Fruit fly (Drosophila melanogaster): ENCODE measurements around the gene Hmgcr.

The Hmgcr gene

dm6 chr3R:23729632-23730471 lies 3.3 kb upstream of the Hmgcr start (continued):
- TF ChIP-seq CG8119 (GFP tag; IDR thresholded peaks at IDR 0.05), result peak; percentile 37; the same call in 2 of the 3 replicates
- TF ChIP-seq Ets21C (GFP tag; optimal IDR thresholded peaks at IDR 0.05), result no peak
- TF ChIP-seq Gug (GFP tag; IDR thresholded peaks at IDR 0.05), result no peak
- peak; percentile 38 for TF ChIP-seq CG9139 (GFP tag; optimal IDR thresholded peaks at IDR 0.05)
- TF ChIP-seq lz (GFP tag; optimal IDR thresholded peaks at IDR 0.05), result no peak
- peak; percentile 63 for TF ChIP-seq CG6808 (GFP tag; optimal IDR thresholded peaks at IDR 0.05)
- peak; percentile 72 for TF ChIP-seq Blimp-1 (GFP tag; optimal IDR thresholded peaks at IDR 0.05)
- TF ChIP-seq CG6792 (GFP tag; optimal IDR thresholded peaks at IDR 0.05), result no peak
- TF ChIP-seq CG15336 (GFP tag; IDR thresholded peaks at IDR 0.05), result peak; percentile 42; the same call in 1 of the 2 replicates
- TF ChIP-seq CG10631 (GFP tag; optimal IDR thresholded peaks at IDR 0.05), result no peak
- peak; percentile 41 for TF ChIP-seq CG16779 (tag; optimal IDR thresholded peaks at IDR 0.05)
- peak; percentile 22 for TF ChIP-seq CG32006 (GFP tag; optimal IDR thresholded peaks at IDR 0.05)
- peak; percentile 95 for TF ChIP-seq Sox14 (GFP tag; optimal IDR thresholded peaks at IDR 0.05)
- TF ChIP-seq CG6163 (GFP tag; IDR thresholded peaks at IDR 0.05), result peak; percentile 40; the same call in 1 of the 3 replicates
- TF ChIP-seq Hr4 (GFP tag; optimal IDR thresholded peaks at IDR 0.05), result no peak
- no peak for TF ChIP-seq CG11902 (GFP tag; optimal IDR thresholded peaks at IDR 0.05)
- TF ChIP-seq Hr39 (GFP tag; optimal IDR thresholded peaks at IDR 0.05), result no peak
- TF ChIP-seq CG8632 (GFP tag; optimal IDR thresholded peaks at IDR 0.05), result no peak
- no peak for TF ChIP-seq CG11294 (GFP tag; IDR thresholded peaks at IDR 0.05)
- no peak for TF ChIP-seq fd59A (GFP tag; optimal IDR thresholded peaks at IDR 0.05)
- peak; percentile 91 for TF ChIP-seq CG1621 (tag; optimal IDR thresholded peaks at IDR 0.05)
- TF ChIP-seq CG3032 (tag; optimal IDR thresholded peaks at IDR 0.05), result no peak
- TF ChIP-seq fd85E (GFP tag; optimal IDR thresholded peaks at IDR 0.05), result no peak
- TF ChIP-seq dac (GFP tag; optimal IDR thresholded peaks at IDR 0.05), result no peak
- no peak for TF ChIP-seq CG34406 (GFP tag; optimal IDR thresholded peaks at IDR 0.05)
- no peak for TF ChIP-seq CG31627 (GFP tag; optimal IDR thresholded peaks at IDR 0.05)
- peak; percentile 61 for TF ChIP-seq Eip93F (GFP tag; optimal IDR thresholded peaks at IDR 0.05)
- peak; percentile 84 for TF ChIP-seq Eip78C (GFP tag)
- peak; percentile 59 to 67 for TF ChIP-seq ss (GFP tag; optimal IDR thresholded peaks at IDR 0.05)
- TF ChIP-seq Ets96B (tag; optimal IDR thresholded peaks at IDR 0.05), result no peak
- peak; percentile 15 for TF ChIP-seq spab (GFP tag; optimal IDR thresholded peaks at IDR 0.05)
- TF ChIP-seq eg (GFP tag; IDR thresholded peaks at IDR 0.05), result no peak; the same call in 2 of the 3 replicates
- TF ChIP-seq Lpt (GFP tag; optimal IDR thresholded peaks at IDR 0.05), result peak; percentile 26
- peak; percentile 88 for TF ChIP-seq svp (GFP tag)
- no peak for TF ChIP-seq Sox15 (GFP tag; optimal IDR thresholded peaks at IDR 0.05)
- peak; percentile 32 for TF ChIP-seq CG6276 (GFP tag; optimal IDR thresholded peaks at IDR 0.05)
- no peak for TF ChIP-seq CG11762 (GFP tag; optimal IDR thresholded peaks at IDR 0.05; ENCODE audit: insufficient read depth)

dm6 chr3R:23730472-23730801 lies 2.7 kb upstream of the Hmgcr start:
- no peak for TF ChIP-seq Ets96B (tag; optimal IDR thresholded peaks at IDR 0.05)
- TF ChIP-seq svp (GFP tag), result peak; percentile 74

dm6 chr3R:23732533-23732932 lies 591 bp upstream of the Hmgcr start:
- TF ChIP-seq Ets96B (tag; optimal IDR thresholded peaks at IDR 0.05), result no peak
- no peak for TF ChIP-seq Lpt (GFP tag; optimal IDR thresholded peaks at IDR 0.05)
- no peak for TF ChIP-seq CG15336 (GFP tag; IDR thresholded peaks at IDR 0.05)
- TF ChIP-seq topi (GFP tag; optimal IDR thresholded peaks at IDR 0.05), result no peak
- no peak for TF ChIP-seq CG32006 (GFP tag; optimal IDR thresholded peaks at IDR 0.05)
- no peak for TF ChIP-seq CG8319 (GFP tag; optimal IDR thresholded peaks at IDR 0.05)
- no peak for TF ChIP-seq Eip93F (GFP tag; optimal IDR thresholded peaks at IDR 0.05)
- TF ChIP-seq CG11294 (GFP tag; IDR thresholded peaks at IDR 0.05), result no peak
- TF ChIP-seq Met (GFP tag; optimal IDR thresholded peaks at IDR 0.05), result no peak
- TF ChIP-seq CG9139 (GFP tag; optimal IDR thresholded peaks at IDR 0.05), result no peak
- TF ChIP-seq lz (GFP tag; optimal IDR thresholded peaks at IDR 0.05), result no peak
- TF ChIP-seq Gug (GFP tag; IDR thresholded peaks at IDR 0.05), result no peak
- no peak for TF ChIP-seq Hr4 (GFP tag; optimal IDR thresholded peaks at IDR 0.05)
- no peak for TF ChIP-seq Sox102F (GFP tag; optimal IDR thresholded peaks at IDR 0.05)
- TF ChIP-seq fd59A (GFP tag; optimal IDR thresholded peaks at IDR 0.05), result no peak
- no peak for TF ChIP-seq Hr39 (GFP tag; optimal IDR thresholded peaks at IDR 0.05)
- no peak for TF ChIP-seq achi (GFP tag; optimal IDR thresholded peaks at IDR 0.05)
- no peak for TF ChIP-seq CG31627 (GFP tag; optimal IDR thresholded peaks at IDR 0.05)
- no peak for TF ChIP-seq CG4318 (GFP tag; optimal IDR thresholded peaks at IDR 0.05)
- TF ChIP-seq dac (GFP tag; optimal IDR thresholded peaks at IDR 0.05), result no peak
